Worm (Caenorhabditis elegans) whole organism, late embryonic: ENCODE results near the gene ZK1037.6.
"Not testable (repeated sequence)": the region's sequence is repeated elsewhere in the genome, so short reads cannot be mapped to it uniquely, and the experiment has no call there.

ENCODE experiments used
- C08G9.2 ChIP-seq: sonication (generic microtip); optimal IDR thresholded peaks from 2 replicates; lab custom pipeline; 2016; ENCODE audit warnings: mild to moderate bottlenecking, missing genetic modification characterization, moderate library complexity, missing compliant biosample characterization
- F13H6.1 ChIP-seq: sonication (generic microtip); optimal IDR thresholded peaks from 2 replicates; lab custom pipeline; 2016; ENCODE audit warnings: missing genetic modification characterization, missing compliant biosample characterization
- K02D7.2 ChIP-seq: sonication (generic microtip); optimal IDR thresholded peaks from 2 replicates; lab custom pipeline; 2017; ENCODE audit warnings: mild to moderate bottlenecking, missing genetic modification characterization, missing compliant biosample characterization
- ama-1 ChIP-seq: fragments of 150-350 bp; optimal IDR thresholded peaks from 2 replicates; lab custom pipeline; 2014
- ceh-18 ChIP-seq: sonication (generic microtip); optimal IDR thresholded peaks from 2 replicates; lab custom pipeline; 2016; ENCODE audit warnings: missing genetic modification characterization, missing compliant biosample characterization
- ceh-24 ChIP-seq: sonication (generic microtip); optimal IDR thresholded peaks from 2 replicates; lab custom pipeline; 2016; ENCODE audit warnings: mild to moderate bottlenecking, missing genetic modification characterization, missing compliant biosample characterization
- ceh-30 ChIP-seq: fragments of 150-350 bp; optimal IDR thresholded peaks from 2 replicates; lab custom pipeline; 2014; ENCODE audit warnings: missing biosample characterization, missing genetic modification characterization
- ceh-34 ChIP-seq: sonication (generic microtip); optimal IDR thresholded peaks from 2 replicates; lab custom pipeline; 2016; ENCODE audit warnings: mild to moderate bottlenecking, missing genetic modification characterization, missing compliant biosample characterization
- ceh-45 ChIP-seq: fragments of 200-800 bp; sonication (Bioruptor generic); IDR thresholded peaks from 2 replicates; pipeline ENCODE4 v1.3.6; 2022; ENCODE audit warnings: missing genetic modification reagents, missing genetic modification characterization, missing compliant biosample characterization
- ceh-48 ChIP-seq: sonication (generic microtip); optimal IDR thresholded peaks from 2 replicates; lab custom pipeline; 2016; ENCODE audit warnings: missing genetic modification characterization, inconsistent platforms, missing compliant biosample characterization
- dmd-4 ChIP-seq: sonication (generic microtip); optimal IDR thresholded peaks from 2 replicates; lab custom pipeline; 2016; ENCODE audit warnings: borderline replicate concordance, missing genetic modification characterization, missing compliant biosample characterization
- elt-2 ChIP-seq: sonication (generic microtip); optimal IDR thresholded peaks from 2 replicates; lab custom pipeline; 2016; ENCODE audit warnings: missing genetic modification reagents, missing genetic modification characterization, missing compliant biosample characterization
- elt-4 ChIP-seq: sonication (generic microtip); optimal IDR thresholded peaks from 2 replicates; lab custom pipeline; 2016; ENCODE audit warnings: missing genetic modification characterization, missing compliant biosample characterization
- ets-4 ChIP-seq: sonication (generic microtip); optimal IDR thresholded peaks from 2 replicates; lab custom pipeline; 2016; ENCODE audit warnings: missing genetic modification characterization, missing compliant biosample characterization
- eyg-1 ChIP-seq: sonication (generic microtip); optimal IDR thresholded peaks from 2 replicates; lab custom pipeline; 2016; ENCODE audit warnings: missing genotype, missing genetic modification characterization, missing compliant biosample characterization
- hlh-13 ChIP-seq: fragments of 200-800 bp; sonication (Bioruptor generic); optimal IDR thresholded peaks from 2 replicates; lab custom pipeline; 2018; ENCODE audit warnings: mild to moderate bottlenecking, missing genetic modification characterization, missing compliant biosample characterization
- hlh-30 ChIP-seq: sonication (generic microtip); optimal IDR thresholded peaks from 2 replicates; lab custom pipeline; 2017; ENCODE audit warnings: antibody characterized with exemption, missing genetic modification characterization, missing compliant biosample characterization; ENCODE audit not compliant: insufficient read depth
- hlh-6 ChIP-seq: sonication (generic microtip); optimal IDR thresholded peaks from 2 replicates; lab custom pipeline; 2016; ENCODE audit warnings: missing genotype, missing genetic modification characterization, missing compliant biosample characterization
- lim-6 ChIP-seq: sonication (generic microtip); optimal IDR thresholded peaks from 2 replicates; lab custom pipeline; 2016; ENCODE audit warnings: missing genetic modification characterization, missing compliant biosample characterization
- npax-4 ChIP-seq: sonication (generic microtip); optimal IDR thresholded peaks from 2 replicates; lab custom pipeline; 2016; ENCODE audit warnings: missing genetic modification characterization, missing compliant biosample characterization
- pat-9 ChIP-seq: fragments of 200-800 bp; sonication (Bioruptor generic); optimal IDR thresholded peaks from 2 replicates; lab custom pipeline; 2018; ENCODE audit warnings: mild to moderate bottlenecking, missing genetic modification characterization, moderate library complexity, missing compliant biosample characterization
- pax-1 ChIP-seq: fragments of 150-350 bp; optimal IDR thresholded peaks from 2 replicates; lab custom pipeline; 2014; ENCODE audit warnings: missing biosample characterization, missing genetic modification characterization
- pros-1 ChIP-seq: fragments of 150-350 bp; optimal IDR thresholded peaks from 2 replicates; lab custom pipeline; 2014; ENCODE audit warnings: missing biosample characterization, missing genetic modification reagents, missing genetic modification characterization
- rnt-1 ChIP-seq: sonication (generic microtip); optimal IDR thresholded peaks from 2 replicates; lab custom pipeline; 2016; ENCODE audit warnings: missing genetic modification characterization, missing compliant biosample characterization
- sdc-2 ChIP-seq: sonication (generic microtip); optimal IDR thresholded peaks from 2 replicates; lab custom pipeline; 2016; ENCODE audit warnings: missing genotype, missing genetic modification characterization, missing compliant biosample characterization
- sox-4 ChIP-seq: sonication (generic microtip); optimal IDR thresholded peaks from 2 replicates; lab custom pipeline; 2017; ENCODE audit warnings: mild to moderate bottlenecking, missing genetic modification characterization, inconsistent platforms, missing compliant biosample characterization
- syd-9 ChIP-seq: sonication (generic microtip); optimal IDR thresholded peaks from 2 replicates; lab custom pipeline; 2016; ENCODE audit warnings: mild to moderate bottlenecking, missing genetic modification characterization, moderate library complexity, missing compliant biosample characterization
- tbx-2 ChIP-seq: sonication (generic microtip); optimal IDR thresholded peaks from 2 replicates; lab custom pipeline; 2016; ENCODE audit warnings: missing genetic modification characterization, missing compliant biosample characterization
- tbx-7 ChIP-seq: sonication (generic microtip); optimal IDR thresholded peaks from 2 replicates; lab custom pipeline; 2016; ENCODE audit warnings: missing genotype, missing genetic modification characterization, missing compliant biosample characterization
- unc-42 ChIP-seq: sonication (generic microtip); optimal IDR thresholded peaks from 2 replicates; lab custom pipeline; 2016; ENCODE audit warnings: missing genotype, missing genetic modification characterization, missing compliant biosample characterization
- unc-55 ChIP-seq: sonication (generic microtip); optimal IDR thresholded peaks from 2 replicates; lab custom pipeline; 2017; ENCODE audit warnings: missing biosample characterization, missing genetic modification reagents, missing genetic modification characterization
- unc-86 ChIP-seq: sonication (generic microtip); optimal IDR thresholded peaks from 2 replicates; lab custom pipeline; 2016; ENCODE audit warnings: missing genetic modification characterization, missing compliant biosample characterization
- zip-5 ChIP-seq: sonication (generic microtip); optimal IDR thresholded peaks from 2 replicates; lab custom pipeline; 2016; ENCODE audit warnings: missing genetic modification characterization, missing compliant biosample characterization
- ztf-16 ChIP-seq: sonication (generic microtip); optimal IDR thresholded peaks from 2 replicates; lab custom pipeline; 2017; ENCODE audit warnings: missing genetic modification characterization, missing compliant biosample characterization

Gene ZK1037.6

ce11 chrV:15361412-15361811, 33.8 kb upstream of the ZK1037.6 start, which contains the start of gene ech-1.1:
Gene ech-1.1, minus strand, starts transcription at chrV:15361512.
- TF ChIP-seq ets-4, tbx-7, sox-4 (tag; lab: Kevin White, UChicago): not testable (repeated sequence)
- TF ChIP-seq, all 69 proteins: peak for 0; not testable (repeated sequence) for 69

- peak; percentile 62 for TF ChIP-seq elt-2 (tag; lab: Kevin White, UChicago)
- TF ChIP-seq K02D7.2 (tag; lab: Kevin White, UChicago): no peak
Measured at ce11 chrV:15354648-15355047, 27.1 kb upstream of the ZK1037.6 start, which contains the start of gene C29F3.7. Gene C29F3.7, plus strand, starts transcription at chrV:15354901.

DNA sequence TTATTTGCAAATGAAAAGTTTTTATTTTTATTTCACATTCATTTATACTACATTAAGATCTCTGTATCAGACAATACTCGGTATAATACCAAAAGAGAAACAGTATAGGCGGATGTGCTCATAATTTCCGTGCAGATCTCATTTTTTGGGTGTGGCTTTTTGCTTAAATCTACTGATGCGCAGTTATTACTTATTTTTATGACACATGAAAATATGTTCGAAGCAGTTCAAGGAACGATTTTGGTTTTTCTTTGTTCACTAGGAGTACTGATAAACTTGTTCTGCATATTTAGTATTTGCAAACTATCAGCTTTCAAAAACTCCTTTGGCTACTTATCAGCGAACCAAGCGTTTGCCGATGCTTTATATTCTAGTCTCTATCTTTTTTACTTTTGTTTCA, 24.8 kb upstream of the ZK1037.6 start, which contains the start of gene srx-58:
srx-58 (plus strand) TSS at position 301 of the 400 bp plus-strand sequence.
- TF ChIP-seq F13H6.1 (tag; lab: Kevin White, UChicago) (no peak), hlh-13 (GFP tag; lab: Kevin White, UChicago) (no peak), ceh-48 (tag; lab: Kevin White, UChicago) (no peak), ama-1 (no peak), zip-5 (no peak)

- TF ChIP-seq eyg-1 (tag; lab: Kevin White, UChicago): no peak
Measured at ce11 chrV:15350615-15351014, 23.0 kb upstream of the ZK1037.6 start, which contains the start of gene clec-231. Gene clec-231, minus strand, starts transcription at chrV:15350715.

DNA sequence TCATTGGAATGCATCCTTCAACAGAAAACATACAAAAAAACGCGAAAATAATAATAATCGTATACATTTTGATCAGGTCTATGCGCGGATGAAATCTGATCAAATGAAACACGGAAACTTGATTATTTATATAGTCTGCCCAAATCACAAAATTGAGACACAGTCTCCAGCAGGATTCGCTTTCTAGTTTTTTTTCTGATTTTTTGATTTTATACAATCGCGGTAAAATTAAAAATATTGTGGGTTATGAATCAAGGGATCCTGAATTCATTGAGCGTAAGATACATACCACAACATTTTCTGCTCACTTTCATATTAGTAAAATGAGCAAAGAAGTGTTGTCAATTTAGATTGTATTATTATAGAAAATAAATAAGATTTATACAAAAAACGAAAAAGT, 21.4 kb upstream of the ZK1037.6 start, which contains the start of gene clec-230:
clec-230 (minus strand) TSS at position 101 of the 400 bp plus-strand sequence.
- TF ChIP-seq syd-9 (tag; lab: Kevin White, UChicago): no peak
- no peak for TF ChIP-seq hlh-13 (GFP tag; lab: Kevin White, UChicago)
- TF ChIP-seq rnt-1: no peak
- no peak for TF ChIP-seq tbx-7 (tag; lab: Kevin White, UChicago)
- no peak for TF ChIP-seq sdc-2 (tag; lab: Kevin White, UChicago)
- no peak for TF ChIP-seq hlh-6 (tag; lab: Kevin White, UChicago)
- no peak for TF ChIP-seq ceh-30 (tag; lab: Kevin White, UChicago)
- no peak for TF ChIP-seq elt-2 (tag; lab: Kevin White, UChicago)
- no peak for TF ChIP-seq npax-4 (tag; lab: Kevin White, UChicago)
- TF ChIP-seq unc-55: no peak
- no peak for TF ChIP-seq ceh-48 (tag; lab: Kevin White, UChicago)
- TF ChIP-seq lim-6 (tag; lab: Kevin White, UChicago): no peak
- TF ChIP-seq, all 69 proteins: peak for 0

ce11 chrV:15347292-15347691, 19.7 kb upstream of the ZK1037.6 start, which contains the start of gene C29F3.3:
Gene C29F3.3, minus strand, starts transcription at chrV:15347392.
- TF ChIP-seq hlh-13 (GFP tag; lab: Kevin White, UChicago) (no peak), npax-4 (tag; lab: Kevin White, UChicago) (no peak)

- TF ChIP-seq ceh-45 (GFP tag; lab: Robert Waterston, UW) (no peak), dmd-4 (tag; lab: Kevin White, UChicago) (no peak), ets-4 (tag; lab: Kevin White, UChicago) (no peak), ceh-18 (tag; lab: Kevin White, UChicago) (no peak), ztf-16 (tag; lab: Kevin White, UChicago) (no peak), hlh-30 (tag; lab: Kevin White, UChicago) (no peak), ceh-24 (tag; lab: Kevin White, UChicago) (no peak), ceh-48 (tag; lab: Kevin White, UChicago) (no peak), C08G9.2 (no peak)
Measured at ce11 chrV:15344481-15344880, 16.9 kb upstream of the ZK1037.6 start, which contains the start of gene wrt-8. Gene wrt-8, minus strand, starts transcription at chrV:15344581.

DNA sequence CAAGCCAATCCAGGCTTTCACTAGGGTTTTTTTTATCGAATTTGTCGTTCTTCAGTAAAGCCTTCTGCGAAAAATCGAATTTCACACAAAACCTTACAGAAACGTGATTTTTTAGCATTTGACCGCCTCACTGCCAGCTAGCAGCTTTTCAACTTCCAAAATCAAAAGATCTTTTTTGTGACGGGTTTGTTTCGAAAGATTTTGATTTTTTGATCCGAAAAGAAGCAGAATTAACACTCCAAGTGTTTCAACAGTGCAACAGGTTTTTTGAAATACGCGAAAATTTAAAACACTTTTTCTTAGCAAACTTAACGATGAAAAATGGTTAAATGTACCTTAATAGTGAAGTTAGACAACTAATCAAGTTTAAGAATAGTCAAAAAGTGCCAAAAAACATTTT, 13.8 kb upstream of the ZK1037.6 start, which contains the start of gene clec-229:
clec-229 (minus strand) TSS at position 101 of the 400 bp plus-strand sequence.
- TF ChIP-seq pat-9 (tag; lab: Kevin White, UChicago) (no peak), elt-4 (tag; lab: Kevin White, UChicago) (no peak), unc-42 (no peak), ets-4 (tag; lab: Kevin White, UChicago) (no peak), tbx-2 (tag; lab: Kevin White, UChicago) (no peak), ceh-34 (tag; lab: Kevin White, UChicago) (no peak), pax-1 (tag; lab: Kevin White, UChicago) (no peak), ztf-16 (tag; lab: Kevin White, UChicago) (no peak), tbx-7 (tag; lab: Kevin White, UChicago) (no peak), ceh-24 (tag; lab: Kevin White, UChicago) (no peak), unc-86 (tag; lab: Kevin White, UChicago) (no peak), pros-1 (tag; lab: Kevin White, UChicago) (no peak), ceh-45 (GFP tag; lab: Robert Waterston, UW) (no peak)
